Worm (Caenorhabditis elegans) whole organism, L3 larva: ENCODE results near the gene F22B5.10.

Experiments used
- aly-2 ChIP-seq: fragments of 150-350 bp; optimal IDR thresholded peaks from 2 replicates; lab custom pipeline; 2014; ENCODE audit warnings: missing biosample characterization, missing genetic modification characterization
- ceh-9 ChIP-seq: sonication (generic microtip); optimal IDR thresholded peaks from 2 replicates; lab custom pipeline; 2018; ENCODE audit warnings: missing biosample characterization, missing genetic modification characterization
- elt-2 ChIP-seq: sonication (generic microtip); optimal IDR thresholded peaks from 2 replicates; lab custom pipeline; 2016; ENCODE audit warnings: missing genetic modification reagents, mild to moderate bottlenecking, missing genetic modification characterization, missing compliant biosample characterization
- lin-15B ChIP-seq: fragments of 150-350 bp; optimal IDR thresholded peaks from 2 replicates; lab custom pipeline; 2014; ENCODE audit warnings: missing biosample characterization, missing genetic modification characterization
- lin-39 ChIP-seq: fragments of 150-350 bp; optimal IDR thresholded peaks from 2 replicates; lab custom pipeline; 2018; ENCODE audit warnings: missing biosample characterization, missing genetic modification reagents, missing genetic modification characterization
- nhr-11 ChIP-seq: fragments of 150-350 bp; optimal IDR thresholded peaks from 2 replicates; lab custom pipeline; 2014; ENCODE audit warnings: missing biosample characterization, missing genetic modification characterization
- nhr-12 ChIP-seq: fragments of 150-350 bp; optimal IDR thresholded peaks from 2 replicates; lab custom pipeline; 2014; ENCODE audit warnings: missing biosample characterization, missing genetic modification characterization
- nhr-237 ChIP-seq: fragments of 150-350 bp; optimal IDR thresholded peaks from 2 replicates; lab custom pipeline; 2014; ENCODE audit warnings: missing biosample characterization, missing genetic modification characterization
- nhr-76 ChIP-seq: fragments of 150-350 bp; sonication (generic microtip); optimal IDR thresholded peaks from 5 replicates; lab custom pipeline; 2014; ENCODE audit warnings: missing biosample characterization, missing genetic modification characterization
- pqm-1 ChIP-seq: fragments of 150-350 bp; optimal IDR thresholded peaks from 2 replicates; lab custom pipeline; 2017; ENCODE audit warnings: missing biosample characterization, missing genetic modification characterization, inconsistent platforms
- tbx-2 ChIP-seq: sonication (generic microtip); optimal IDR thresholded peaks from 2 replicates; lab custom pipeline; 2016; ENCODE audit warnings: mild to moderate bottlenecking, missing genetic modification characterization, missing compliant biosample characterization
- ztf-11 ChIP-seq: fragments of 150-350 bp; optimal IDR thresholded peaks from 2 replicates; lab custom pipeline; 2014; ENCODE audit warnings: missing biosample characterization, missing genetic modification characterization

- TF ChIP-seq nhr-76 (tag; lab: Kevin White, UChicago) (no peak), nhr-11 (tag; lab: Kevin White, UChicago) (peak; percentile 33), nhr-12 (tag; lab: Kevin White, UChicago) (no peak), lin-39 (no peak), ztf-11 (no peak), aly-2 (tag; lab: Kevin White, UChicago) (no peak), nhr-237 (tag; lab: Kevin White, UChicago) (no peak), lin-15B (tag; lab: Kevin White, UChicago) (no peak), elt-2 (peak; percentile 96), ceh-9 (tag; lab: Kevin White, UChicago) (no peak), tbx-2 (no peak), pqm-1 (tag; lab: Kevin White, UChicago) (peak; percentile 88)
Measured at ce11 chrII:8484546-8484945, 17.6 kb downstream of the F22B5.10 start.
